Worm (Caenorhabditis elegans) whole organism, L1 larva: Measurements from ENCODE around the gene ZC190.4.

Experiments
- C34B4.2 ChIP-seq: sonication (generic microtip); optimal IDR thresholded peaks from 2 replicates; lab custom pipeline; 2017; ENCODE audit warnings: mild to moderate bottlenecking, missing genetic modification characterization, missing compliant biosample characterization
- alr-1 ChIP-seq: fragments of 200-800 bp; sonication (Bioruptor generic); optimal IDR thresholded peaks from 2 replicates; lab custom pipeline; 2018; ENCODE audit warnings: borderline replicate concordance, mild to moderate bottlenecking, missing genetic modification characterization, missing compliant biosample characterization
- aly-2 ChIP-seq: fragments of 150-350 bp; optimal IDR thresholded peaks from 2 replicates; lab custom pipeline; 2014; ENCODE audit warnings: missing biosample characterization, missing genetic modification characterization
- blmp-1 ChIP-seq: fragments of 150-350 bp; optimal IDR thresholded peaks from 2 replicates; lab custom pipeline; 2014; ENCODE audit warnings: missing biosample characterization, missing genetic modification characterization
- ceh-8 ChIP-seq: fragments of 200-800 bp; sonication (Bioruptor generic); optimal IDR thresholded peaks from 2 replicates; lab custom pipeline; 2018; ENCODE audit warnings: mild to moderate bottlenecking, missing genetic modification characterization, moderate library complexity, missing compliant biosample characterization
- ceh-82 ChIP-seq, 3 experiments: fragments of 150-350 bp in 1 of 3; sonication (generic microtip) in 2 of 3; optimal IDR thresholded peaks; 2 replicates each; lab custom pipeline; 2014 to 2017; ENCODE audit warnings: missing biosample characterization in 3 of 3, missing genetic modification characterization in 3 of 3
- ces-1 ChIP-seq: fragments of 150-350 bp; optimal IDR thresholded peaks from 2 replicates; lab custom pipeline; 2014; ENCODE audit warnings: missing biosample characterization, missing genetic modification reagents, missing genetic modification characterization
- efl-1 ChIP-seq, 4 experiments: fragments of 150-350 bp; optimal IDR thresholded peaks in 3 of 4; peaks in 1 of 4; 1 replicate in 1 of 4; 2 replicates in 3 of 4; lab custom pipeline; 2014; ENCODE audit warnings: missing biosample characterization in 2 of 4, missing genetic modification characterization in 2 of 4, missing genetic modification reagents in 2 of 4
- efl-3 ChIP-seq: fragments of 200-800 bp; sonication (Bioruptor generic); optimal IDR thresholded peaks from 2 replicates; lab custom pipeline; 2018; ENCODE audit warnings: mild to moderate bottlenecking, missing genetic modification characterization, missing compliant biosample characterization
- egl-27 ChIP-seq, 2 experiments: fragments of 150-350 bp in 1 of 2; sonication (generic microtip); optimal IDR thresholded peaks; 3 replicates each; lab custom pipeline; 2017 to 2018; ENCODE audit warnings: missing biosample characterization in 2 of 2, missing genetic modification characterization in 2 of 2, missing genetic modification reagents in 2 of 2
- elt-2 ChIP-seq: sonication (generic microtip); optimal IDR thresholded peaks from 2 replicates; lab custom pipeline; 2016; ENCODE audit warnings: missing genetic modification characterization, mild to moderate bottlenecking, inconsistent platforms, missing compliant biosample characterization, missing genetic modification reagents
- elt-3 ChIP-seq, 6 experiments: fragments of 150-350 bp in 1 of 6; sonication (generic microtip); optimal IDR thresholded peaks; 2 replicates each; lab custom pipeline; 2017 to 2018; ENCODE audit warnings: missing biosample characterization in 6 of 6, missing genetic modification characterization in 6 of 6, inconsistent platforms in 1 of 6
- fkh-10 ChIP-seq: sonication (generic microtip); optimal IDR thresholded peaks from 2 replicates; lab custom pipeline; 2017; ENCODE audit warnings: missing biosample characterization, missing genetic modification reagents, missing genetic modification characterization
- fkh-4 ChIP-seq: sonication (generic microtip); optimal IDR thresholded peaks from 2 replicates; lab custom pipeline; 2016; ENCODE audit warnings: missing compliant biosample characterization, missing genetic modification characterization, borderline replicate concordance
- fkh-8 ChIP-seq: sonication (generic microtip); optimal IDR thresholded peaks from 2 replicates; lab custom pipeline; 2016; ENCODE audit warnings: mild to moderate bottlenecking, missing genetic modification characterization, missing compliant biosample characterization
- grh-1 ChIP-seq: fragments of 200-800 bp; sonication (Bioruptor generic); IDR thresholded peaks from 2 replicates; pipeline ENCODE4 v1.3.6; 2022; ENCODE audit warnings: missing genetic modification reagents, missing genetic modification characterization, missing compliant biosample characterization
- hlh-17 ChIP-seq: fragments of 200-800 bp; sonication (Bioruptor generic); optimal IDR thresholded peaks from 2 replicates; lab custom pipeline; 2018; ENCODE audit warnings: missing genetic modification characterization, mild to moderate bottlenecking, missing compliant biosample characterization, moderate library complexity, borderline replicate concordance
- hpl-2 ChIP-seq: fragments of 150-350 bp; optimal IDR thresholded peaks from 2 replicates; lab custom pipeline; 2014; ENCODE audit warnings: missing biosample characterization, missing genetic modification reagents, missing genetic modification characterization
- jun-1 ChIP-seq: fragments of 150-350 bp; optimal IDR thresholded peaks from 2 replicates; lab custom pipeline; 2014; ENCODE audit warnings: missing biosample characterization, missing genetic modification reagents, missing genetic modification characterization
- lin-13 ChIP-seq: fragments of 150-350 bp; optimal IDR thresholded peaks from 2 replicates; lab custom pipeline; 2014; ENCODE audit warnings: missing biosample characterization, missing genetic modification reagents, missing genetic modification characterization
- lin-14 ChIP-seq: fragments of 200-800 bp; sonication (Bioruptor generic); optimal IDR thresholded peaks from 2 replicates; lab custom pipeline; 2018; ENCODE audit warnings: mild to moderate bottlenecking, missing genetic modification characterization, moderate library complexity, missing compliant biosample characterization
- lir-3 ChIP-seq: sonication (generic microtip); optimal IDR thresholded peaks from 2 replicates; lab custom pipeline; 2016; ENCODE audit warnings: mild to moderate bottlenecking, missing genetic modification characterization, moderate library complexity, missing compliant biosample characterization; ENCODE audit not compliant: poor library complexity
- lsy-2 ChIP-seq, 2 experiments: fragments of 150-350 bp; optimal IDR thresholded peaks; 2 replicates each; lab custom pipeline; 2014; ENCODE audit warnings: missing biosample characterization in 2 of 2, missing genetic modification characterization in 2 of 2
- mdl-1 ChIP-seq, 2 experiments: fragments of 150-350 bp; optimal IDR thresholded peaks; 2 replicates each; lab custom pipeline; 2014 to 2017; ENCODE audit warnings: missing biosample characterization in 2 of 2, missing genetic modification characterization in 2 of 2, inconsistent platforms in 1 of 2
- mef-2 ChIP-seq: fragments of 150-350 bp; optimal IDR thresholded peaks from 2 replicates; lab custom pipeline; 2014; ENCODE audit warnings: missing biosample characterization, missing genetic modification characterization
- nhr-12 ChIP-seq: sonication (generic microtip); optimal IDR thresholded peaks from 2 replicates; lab custom pipeline; 2017; ENCODE audit warnings: missing biosample characterization, missing genetic modification characterization
- nhr-20 ChIP-seq: sonication (generic microtip); optimal IDR thresholded peaks from 2 replicates; lab custom pipeline; 2016; ENCODE audit warnings: mild to moderate bottlenecking, missing genetic modification characterization, missing compliant biosample characterization
- nhr-28 ChIP-seq: fragments of 150-350 bp; optimal IDR thresholded peaks from 2 replicates; lab custom pipeline; 2014; ENCODE audit warnings: missing biosample characterization, missing genetic modification characterization
- nhr-71 ChIP-seq: sonication (generic microtip); optimal IDR thresholded peaks from 2 replicates; lab custom pipeline; 2016; ENCODE audit warnings: mild to moderate bottlenecking, missing genetic modification characterization, moderate library complexity, missing compliant biosample characterization
- nhr-77 ChIP-seq: fragments of 150-350 bp; optimal IDR thresholded peaks from 2 replicates; lab custom pipeline; 2014; ENCODE audit warnings: missing biosample characterization, missing genetic modification characterization
- nhr-85 ChIP-seq: sonication (generic microtip); peaks from one replicate; lab custom pipeline; 2016; ENCODE audit warnings: missing genetic modification characterization, inconsistent platforms, missing compliant biosample characterization
- pax-3 ChIP-seq: fragments of 200-800 bp; sonication (Bioruptor generic); optimal IDR thresholded peaks from 2 replicates; lab custom pipeline; 2018; ENCODE audit warnings: mild to moderate bottlenecking, missing genetic modification characterization, moderate library complexity, missing compliant biosample characterization
- sox-4 ChIP-seq: sonication (generic microtip); optimal IDR thresholded peaks from 2 replicates; lab custom pipeline; 2016; ENCODE audit warnings: missing genetic modification characterization, missing compliant biosample characterization
- swsn-7 ChIP-seq: sonication (generic microtip); optimal IDR thresholded peaks from 2 replicates; lab custom pipeline; 2016; ENCODE audit warnings: missing genetic modification characterization, missing compliant biosample characterization
- tbx-2 ChIP-seq: sonication (generic microtip); optimal IDR thresholded peaks from 2 replicates; lab custom pipeline; 2016; ENCODE audit warnings: missing genetic modification characterization, missing compliant biosample characterization
- unc-86 ChIP-seq: sonication (generic microtip); optimal IDR thresholded peaks from 2 replicates; lab custom pipeline; 2016; ENCODE audit warnings: missing genetic modification characterization, missing compliant biosample characterization
- xbp-1 ChIP-seq: sonication (generic microtip); optimal IDR thresholded peaks from 2 replicates; lab custom pipeline; 2016; ENCODE audit warnings: missing genetic modification characterization, missing compliant biosample characterization
- zag-1 ChIP-seq: fragments of 150-350 bp; optimal IDR thresholded peaks from 2 replicates; lab custom pipeline; 2014; ENCODE audit warnings: missing biosample characterization, missing genetic modification characterization
- zip-4 ChIP-seq: fragments of 200-800 bp; sonication (Bioruptor generic); optimal IDR thresholded peaks from 2 replicates; lab custom pipeline; 2018; ENCODE audit warnings: mild to moderate bottlenecking, missing genetic modification characterization, moderate library complexity, missing compliant biosample characterization

ZC190.4 gene

DNA sequence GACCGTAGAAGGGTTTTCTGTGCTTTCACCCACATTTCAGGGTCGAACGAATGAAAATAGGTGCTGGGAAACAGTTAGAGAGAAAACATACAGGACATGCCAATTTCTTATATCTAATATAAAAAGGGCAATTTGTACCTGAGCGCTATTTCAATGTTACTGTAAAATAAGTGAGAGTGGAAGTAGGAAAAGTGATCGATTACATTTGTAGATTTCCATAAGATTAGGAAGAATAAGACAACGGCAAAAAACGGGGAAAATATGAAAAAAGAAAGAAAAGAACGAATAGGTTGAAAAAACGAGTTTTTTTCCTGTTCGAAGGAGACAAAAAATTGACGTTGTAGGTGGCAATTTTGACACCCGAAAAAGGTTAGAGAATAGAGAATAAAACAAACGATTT lies 2.4 kb downstream of the ZC190.4 start:
- TF ChIP-seq nhr-28, result no peak
- peak in 1 of 2 experiments; percentile 24 for TF ChIP-seq lsy-2 (tag; optimal IDR thresholded peaks at IDR 0.05; lab: Kevin White, UChicago)
- no peak for TF ChIP-seq fkh-4
- TF ChIP-seq fkh-8, result no peak
- TF ChIP-seq nhr-85 (tag; lab: Kevin White, UChicago), result peak; percentile 72
- TF ChIP-seq blmp-1 (tag; lab: Kevin White, UChicago), result peak; percentile 80

- TF ChIP-seq aly-2 (tag; lab: Kevin White, UChicago) (peak; percentile 2), jun-1 (no peak)
These were observed 4.9 kb downstream of the ZC190.4 start for ce11 chrV:8670759-8671158.

ce11 chrV:8671568-8672123 lies 5.8 kb downstream of the ZC190.4 start:
- TF ChIP-seq lir-3, result no peak
- peak; percentile 73 for TF ChIP-seq aly-2 (tag; lab: Kevin White, UChicago)
- no peak for TF ChIP-seq zag-1 (tag; lab: Kevin White, UChicago)
- no peak for TF ChIP-seq swsn-7

DNA sequence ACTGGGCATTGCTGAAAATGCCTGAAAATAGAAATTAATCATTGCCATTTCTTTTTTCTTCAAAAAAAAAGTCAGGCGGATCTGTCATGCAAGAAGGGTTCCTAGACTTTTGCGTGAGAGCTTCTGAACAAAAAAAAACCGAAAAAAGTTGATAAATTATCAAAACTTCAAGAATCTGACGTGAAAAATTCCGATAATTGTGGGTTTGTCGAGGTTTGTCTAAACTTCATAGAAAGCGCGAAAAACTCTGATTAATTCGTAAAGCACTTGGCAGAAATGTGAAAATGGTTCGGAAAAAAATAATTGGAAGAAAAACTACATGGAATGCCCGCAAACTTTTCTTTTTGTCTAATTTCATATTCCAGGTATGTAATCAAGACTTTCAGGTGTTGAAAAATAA lies 7.6 kb downstream of the ZC190.4 start, which contains the start of gene ZC190.5:
Gene ZC190.5 (minus strand): TSS at position 101 of the 400 bp plus-strand sequence.
- TF ChIP-seq alr-1 (tag; lab: Kevin White, UChicago), result no peak
- peak; percentile 15 for TF ChIP-seq pax-3 (tag; lab: Kevin White, UChicago)
- TF ChIP-seq fkh-8, result peak; percentile 18
- TF ChIP-seq efl-1 (optimal IDR thresholded peaks at IDR 0.05; lab: Kevin White, UChicago), result no peak
- TF ChIP-seq efl-1 (GFP tag; optimal IDR thresholded peaks at IDR 0.05 in 1 of 2; lab: Kevin White, UChicago), result peak in 1 of 2 experiments; percentile 79
- TF ChIP-seq, all 84 proteins: peak for 3

ce11 chrV:8677193-8677592 lies 11.3 kb downstream of the ZC190.4 start, which contains the start of gene ZC190.6:
ZC190.6 (minus strand) TSS chrV:8677293.
- TF ChIP-seq lin-14 (GFP tag; lab: Kevin White, UChicago) (no peak), lin-13 (GFP tag; lab: Kevin White, UChicago) (no peak), jun-1 (no peak), xbp-1 (tag; lab: Kevin White, UChicago) (no peak)

DNA sequence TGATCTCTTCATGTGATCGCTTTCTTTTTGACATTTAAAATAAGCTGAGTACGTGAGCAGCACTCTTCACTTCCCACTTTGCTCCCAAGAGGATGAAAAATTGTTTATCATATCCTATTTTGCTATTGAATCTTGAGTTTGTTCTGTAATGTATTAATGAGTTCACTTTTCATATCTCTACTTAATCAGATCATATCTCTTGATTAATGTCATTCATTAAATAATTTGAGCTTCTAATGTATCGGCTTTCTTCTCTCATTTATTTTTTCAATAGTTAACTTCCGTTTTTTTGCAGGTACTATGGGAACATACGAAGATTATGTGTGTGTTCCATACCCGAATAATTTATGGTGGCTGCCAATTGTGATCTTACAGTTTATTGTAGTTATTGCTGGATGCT lies 15.2 kb downstream of the ZC190.4 start, which contains the start of gene ZC190.2:
Gene ZC190.2 (plus strand): TSS at position 301 of the 400 bp plus-strand sequence.
- TF ChIP-seq ceh-8 (GFP tag; lab: Kevin White, UChicago), result peak; percentile 90
- peak; percentile 16 for TF ChIP-seq nhr-71 (tag; lab: Kevin White, UChicago)
- TF ChIP-seq nhr-12 (tag; lab: Kevin White, UChicago), result no peak

ce11 chrV:8682719-8683118 lies 16.9 kb downstream of the ZC190.4 start, which contains the start of gene cln-3.3:
cln-3.3 (plus strand) TSS chrV:8683052.
- no peak for TF ChIP-seq lin-13 (GFP tag; lab: Kevin White, UChicago)
- TF ChIP-seq blmp-1 (tag; lab: Kevin White, UChicago), result no peak
- TF ChIP-seq mdl-1 (tag; optimal IDR thresholded peaks at IDR 0.05; lab: Kevin White, UChicago), result peak in 1 of 2 experiments; percentile 28
- TF ChIP-seq tbx-2 (tag; lab: Kevin White, UChicago), result no peak
- TF ChIP-seq nhr-77, result no peak
- peak; percentile 61 for TF ChIP-seq elt-2 (tag; lab: Kevin White, UChicago)
- no peak for TF ChIP-seq lsy-2 (tag; optimal IDR thresholded peaks at IDR 0.05; lab: Kevin White, UChicago)
- TF ChIP-seq hlh-17 (GFP tag; lab: Kevin White, UChicago), result no peak
- TF ChIP-seq elt-3 (tag; optimal IDR thresholded peaks at IDR 0.05; lab: Kevin White, UChicago), result no peak
- no peak for TF ChIP-seq nhr-20 (tag; lab: Kevin White, UChicago)
- no peak for TF ChIP-seq sox-4
- no peak for TF ChIP-seq C34B4.2 (tag; lab: Kevin White, UChicago)
- TF ChIP-seq ceh-82 (tag; optimal IDR thresholded peaks at IDR 0.05; lab: Kevin White, UChicago), result no peak
- no peak for TF ChIP-seq grh-1
- TF ChIP-seq unc-86 (tag; lab: Kevin White, UChicago), result no peak
- TF ChIP-seq mef-2, result no peak
- no peak for TF ChIP-seq efl-3
- TF ChIP-seq hpl-2 (GFP tag; lab: Kevin White, UChicago), result no peak
- TF ChIP-seq zip-4 (GFP tag; lab: Kevin White, UChicago), result no peak
- TF ChIP-seq fkh-10, result no peak
- TF ChIP-seq egl-27 (tag; optimal IDR thresholded peaks at IDR 0.05; lab: Kevin White, UChicago), result no peak
- TF ChIP-seq ces-1 (GFP tag; lab: Kevin White, UChicago), result no peak
- TF ChIP-seq efl-1 (optimal IDR thresholded peaks at IDR 0.05; lab: Kevin White, UChicago), result no peak
- peak in 1 of 2 experiments; percentile 81 for TF ChIP-seq efl-1 (GFP tag; optimal IDR thresholded peaks at IDR 0.05 in 1 of 2; lab: Kevin White, UChicago)
